Fruit fly (Drosophila melanogaster) whole organism, pupa: ENCODE measurements around the gene CG5776.

Experiments
- CG14655 ChIP-seq: fragments of 200-800 bp; sonication (Bioruptor generic); optimal IDR thresholded peaks from 3 replicates; lab custom pipeline; 2017; ENCODE audit warnings: mild to moderate bottlenecking, missing biosample characterization, missing genetic modification reagents, missing genetic modification characterization
- CG9948 ChIP-seq: fragments of 200-800 bp; sonication (Bioruptor generic); optimal IDR thresholded peaks from 2 replicates; lab custom pipeline; 2018; ENCODE audit warnings: missing biosample characterization, mild to moderate bottlenecking, missing genetic modification characterization, moderate library complexity
- Ets98B ChIP-seq: fragments of 200-800 bp; sonication (Bioruptor generic); IDR thresholded peaks from 2 replicates; pipeline ENCODE4 v1.3.6; 2022; ENCODE audit warnings: missing biosample characterization, missing genetic modification characterization
- rn ChIP-seq: fragments of 200-800 bp; sonication (Bioruptor generic); IDR thresholded peaks from 2 replicates; pipeline ENCODE4 v1.3.6; 2022; ENCODE audit warnings: missing biosample characterization, missing genetic modification characterization

- TF ChIP-seq Ets98B (GFP tag; lab: Robert Waterston, UW) (no peak), CG14655 (GFP tag; lab: Kevin White, UChicago) (no peak), CG9948 (tag; lab: Kevin White, UChicago) (no peak), rn (no peak)
Observed at dm6 chr2L:12656865-12657264, 47.4 kb downstream of the CG5776 start, which contains the start of gene pdm2.
